ENCODE assay signal across 1 fruit fly cellular context in the genomic region with DNA sequence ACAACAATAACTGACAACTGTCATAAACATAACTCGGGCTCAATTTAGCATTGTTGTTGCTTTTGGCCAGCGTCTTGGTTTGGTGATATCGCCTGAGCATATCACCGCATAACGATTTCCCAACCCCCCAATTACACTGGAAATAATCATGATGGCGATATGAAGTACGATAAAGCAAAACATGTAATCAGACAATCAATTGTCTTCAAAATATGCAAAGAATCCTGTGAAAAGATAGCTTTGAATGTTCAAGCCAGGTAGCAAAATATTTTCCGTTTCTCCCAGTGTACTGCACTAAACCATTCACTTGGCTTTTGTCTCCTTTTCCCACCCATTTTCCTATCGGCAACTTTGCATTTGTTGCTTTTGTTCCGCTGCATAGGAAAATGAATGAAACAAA.
TF ChIP-seq lines count a peak whose summit lies in the region.

No protein-coding gene starts in this region.

TF ChIP-seq in whole organism, embryonic, 481 proteins besides CTCF, POLR2A, EP300 and RAD21 (continued from another document):
- peak; percentile 4 for TF ChIP-seq Deaf1 (tag; optimal IDR thresholded peaks at IDR 0.05; lab: Kevin White, UChicago)
- TF ChIP-seq Ets65A (GFP tag; lab: Kevin White, UChicago) = peak; percentile 81
- no peak for TF ChIP-seq CG16863 (GFP tag; optimal IDR thresholded peaks at IDR 0.05; lab: Kevin White, UChicago)
- TF ChIP-seq slbo (GFP tag; IDR thresholded peaks at IDR 0.05; lab: Robert Waterston, UW) = peak; percentile 27; the same call in 1 of the 2 replicates
- TF ChIP-seq CG15011 (GFP tag; optimal IDR thresholded peaks at IDR 0.05; lab: Kevin White, UChicago) = peak; percentile 33
- peak; percentile 56; the same call in 1 of the 3 replicates for TF ChIP-seq sr (GFP tag; IDR thresholded peaks at IDR 0.05; lab: Robert Waterston, UW)
- peak; percentile 35 for TF ChIP-seq CG31365 (tag; optimal IDR thresholded peaks at IDR 0.05; lab: Kevin White, UChicago)
- no peak for TF ChIP-seq BtbVII (GFP tag; optimal IDR thresholded peaks at IDR 0.05; lab: Kevin White, UChicago)
- 0 out of 2 replicates have a peak, but pooled peaks have one; percentile 7 for TF ChIP-seq E2f2 (GFP tag; IDR thresholded peaks at IDR 0.05; lab: Robert Waterston, UW)
- peak; percentile 57 for TF ChIP-seq CG7839 (tag; optimal IDR thresholded peaks at IDR 0.05; lab: Kevin White, UChicago)
- TF ChIP-seq zfh2 (GFP tag; optimal IDR thresholded peaks at IDR 0.05; lab: Kevin White, UChicago) = no peak
- TF ChIP-seq trh (GFP tag; optimal IDR thresholded peaks at IDR 0.05; lab: Kevin White, UChicago) = no peak
- peak; percentile 29 for TF ChIP-seq CG17829 (tag; optimal IDR thresholded peaks at IDR 0.05; lab: Kevin White, UChicago)
- peak; percentile 68 for TF ChIP-seq zen (tag; optimal IDR thresholded peaks at IDR 0.05; lab: Kevin White, UChicago)
- TF ChIP-seq CG1602 (GFP tag; optimal IDR thresholded peaks at IDR 0.05; lab: Kevin White, UChicago) = no peak
- TF ChIP-seq CG6854 (GFP tag; optimal IDR thresholded peaks at IDR 0.05; lab: Kevin White, UChicago) = no peak
- TF ChIP-seq CG2120 (GFP tag; optimal IDR thresholded peaks at IDR 0.05; lab: Kevin White, UChicago) = no peak
- TF ChIP-seq CG4424 (GFP tag; optimal IDR thresholded peaks at IDR 0.05; lab: Kevin White, UChicago) = peak; percentile 81
- peak; percentile 66 for TF ChIP-seq CG6254 (GFP tag; optimal IDR thresholded peaks at IDR 0.05; lab: Kevin White, UChicago)
- no peak for TF ChIP-seq CG12744 (GFP tag; optimal IDR thresholded peaks at IDR 0.05; lab: Kevin White, UChicago)
- TF ChIP-seq gcm (GFP tag; optimal IDR thresholded peaks at IDR 0.05; lab: Kevin White, UChicago) = peak; percentile 15
- TF ChIP-seq pb (GFP tag; optimal IDR thresholded peaks at IDR 0.05; lab: Kevin White, UChicago) = no peak
- no peak for TF ChIP-seq Hr3 (GFP tag; optimal IDR thresholded peaks at IDR 0.05; lab: Kevin White, UChicago)
- peak; percentile 60 for TF ChIP-seq Fer3 (tag; optimal IDR thresholded peaks at IDR 0.05; lab: Kevin White, UChicago)
- peak; percentile 88 for TF ChIP-seq vvl (GFP tag; IDR thresholded peaks at IDR 0.05; lab: Robert Waterston, UW)
- peak; percentile 54 for TF ChIP-seq tgo (GFP tag; IDR thresholded peaks at IDR 0.05; lab: Robert Waterston, UW)
- TF ChIP-seq D19B (GFP tag; optimal IDR thresholded peaks at IDR 0.05; lab: Kevin White, UChicago) = peak; percentile 6
- peak; percentile 4 for TF ChIP-seq grau (tag; optimal IDR thresholded peaks at IDR 0.05; lab: Kevin White, UChicago)
- peak; percentile 76 for TF ChIP-seq ttk (GFP tag; IDR thresholded peaks at IDR 0.05; lab: Robert Waterston, UW)
- TF ChIP-seq CG17802 (tag; optimal IDR thresholded peaks at IDR 0.05; lab: Kevin White, UChicago) = peak; percentile 21
- peak; percentile 64; the same call in 2 of the 3 replicates for TF ChIP-seq dysf (GFP tag; IDR thresholded peaks at IDR 0.05; lab: Robert Waterston, UW)
- TF ChIP-seq gsb-n (tag; optimal IDR thresholded peaks at IDR 0.05; lab: Kevin White, UChicago) = peak; percentile 8
- peak; percentile 72; the same call in 1 of the 2 replicates for TF ChIP-seq ara (GFP tag; IDR thresholded peaks at IDR 0.05; lab: Robert Waterston, UW)
- TF ChIP-seq CG30431 (GFP tag; optimal IDR thresholded peaks at IDR 0.05; lab: Kevin White, UChicago) = no peak
- TF ChIP-seq Spps (tag; optimal IDR thresholded peaks at IDR 0.05; lab: Kevin White, UChicago) = peak; percentile 7
- TF ChIP-seq sim (GFP tag; IDR thresholded peaks at IDR 0.05; lab: Robert Waterston, UW) = 0 out of 2 replicates have a peak, but pooled peaks have one; percentile 44
- TF ChIP-seq Max (GFP tag; optimal IDR thresholded peaks at IDR 0.05; lab: Kevin White, UChicago) = peak; percentile 40
- no peak for TF ChIP-seq CG2889 (GFP tag; IDR thresholded peaks at IDR 0.05; lab: Robert Waterston, UW)
- TF ChIP-seq H15 (GFP tag; IDR thresholded peaks at IDR 0.05; lab: Robert Waterston, UW) = peak; percentile 74; the same call in 2 of the 3 replicates
- no peak for TF ChIP-seq unc-4 (GFP tag; IDR thresholded peaks at IDR 0.05; lab: Robert Waterston, UW; ENCODE audit: partially characterized antibody)
- no peak for TF ChIP-seq D (optimal IDR thresholded peaks at IDR 0.05; lab: Kevin White, UChicago)
- peak; percentile 72 for TF ChIP-seq D (GFP tag; optimal IDR thresholded peaks at IDR 0.05; lab: Kevin White, UChicago)
- TF ChIP-seq CG2712 (tag; optimal IDR thresholded peaks at IDR 0.05; lab: Kevin White, UChicago) = peak; percentile 55
- peak; percentile 76 for TF ChIP-seq CG4820 (GFP tag; optimal IDR thresholded peaks at IDR 0.05; lab: Kevin White, UChicago)
- peak; percentile 47 for TF ChIP-seq esg (GFP tag; conservative IDR thresholded peaks at IDR 0.05; lab: Robert Waterston, UW)
- 0 out of 2 replicates have a peak, but pooled peaks have one; percentile 20 for TF ChIP-seq CG7372 (GFP tag; IDR thresholded peaks at IDR 0.05; lab: Robert Waterston, UW)
- TF ChIP-seq vfl (GFP tag; optimal IDR thresholded peaks at IDR 0.05; lab: Kevin White, UChicago) = no peak
- peak; percentile 75 for TF ChIP-seq lab (GFP tag; optimal IDR thresholded peaks at IDR 0.05; lab: Kevin White, UChicago)
- TF ChIP-seq NC2β (GFP tag; optimal IDR thresholded peaks at IDR 0.05; lab: Kevin White, UChicago) = peak; percentile 72
- 0 out of 3 replicates have a peak, but pooled peaks have one; percentile 17 for TF ChIP-seq CG3726 (GFP tag; IDR thresholded peaks at IDR 0.05; lab: Robert Waterston, UW)
- peak; percentile 82 for TF ChIP-seq ATbp (GFP tag; optimal IDR thresholded peaks at IDR 0.05; lab: Kevin White, UChicago)
- TF ChIP-seq Dek (tag; optimal IDR thresholded peaks at IDR 0.05; lab: Kevin White, UChicago) = peak; percentile 7
- TF ChIP-seq CG2199 (GFP tag; IDR thresholded peaks at IDR 0.05; lab: Robert Waterston, UW) = peak; percentile 71; the same call in 1 of the 3 replicates
- peak; percentile 79 for TF ChIP-seq sens (GFP tag; lab: Kevin White, UChicago)
- TF ChIP-seq Xbp1 (GFP tag; optimal IDR thresholded peaks at IDR 0.05; lab: Kevin White, UChicago) = peak; percentile 24
- TF ChIP-seq ssp (GFP tag; IDR thresholded peaks at IDR 0.05; lab: Robert Waterston, UW) = peak; percentile 60
- TF ChIP-seq Med (GFP tag; lab: Kevin White, UChicago) = peak; percentile 70
- peak; percentile 50 for TF ChIP-seq Rfx (GFP tag; IDR thresholded peaks at IDR 0.05; lab: Robert Waterston, UW)
- peak; percentile 52 for TF ChIP-seq CG14710 (tag; optimal IDR thresholded peaks at IDR 0.05; lab: Kevin White, UChicago)
- TF ChIP-seq Tbp (GFP tag; optimal IDR thresholded peaks at IDR 0.05; lab: Kevin White, UChicago) = no peak
- TF ChIP-seq hb (GFP tag; IDR thresholded peaks at IDR 0.05; lab: Robert Waterston, UW; ENCODE audit: partially characterized antibody) = no peak
- no peak for TF ChIP-seq CG3838 (GFP tag; optimal IDR thresholded peaks at IDR 0.05; lab: Kevin White, UChicago)
- no peak for TF ChIP-seq hkb (optimal IDR thresholded peaks at IDR 0.05; lab: Kevin White, UChicago)
- TF ChIP-seq hkb (GFP tag; IDR thresholded peaks at IDR 0.05; lab: Robert Waterston, UW) = peak; percentile 74
- peak; percentile 61 for TF ChIP-seq MTF-1 (GFP tag; optimal IDR thresholded peaks at IDR 0.05; lab: Kevin White, UChicago; ENCODE audit: borderline replicate concordance)
